Fruit fly (Drosophila melanogaster) whole organism, embryonic: ENCODE measurements around the gene CG32192.

Experiments
- Atf-2 ChIP-seq: fragments of 200-800 bp; sonication (Bioruptor generic); optimal IDR thresholded peaks from 2 replicates; lab custom pipeline; 2016; ENCODE audit warnings: missing biosample characterization, missing genetic modification characterization
- CG10147 ChIP-seq: fragments of 200-800 bp; sonication (Bioruptor generic); optimal IDR thresholded peaks from 2 replicates; lab custom pipeline; 2019; ENCODE audit warnings: missing biosample characterization, mild to moderate bottlenecking, missing genetic modification characterization, moderate library complexity
- CG17912 ChIP-seq: fragments of 200-800 bp; sonication (Bioruptor generic); optimal IDR thresholded peaks from 2 replicates; lab custom pipeline; 2018; ENCODE audit warnings: missing biosample characterization, mild to moderate bottlenecking, missing genetic modification characterization
- CG42726 ChIP-seq: fragments of 200-800 bp; sonication (Bioruptor generic); IDR thresholded peaks from 2 replicates; pipeline ENCODE4 v1.3.6; 2022; ENCODE audit warnings: missing biosample characterization, missing genetic modification characterization; ENCODE audit not compliant: partially characterized antibody
- CG6175 ChIP-seq: fragments of 200-800 bp; sonication (Bioruptor generic); IDR thresholded peaks from 3 replicates; pipeline ENCODE4 v1.3.6; 2022; ENCODE audit warnings: missing biosample characterization, missing genetic modification characterization
- D19A ChIP-seq: fragments of 200-800 bp; optimal IDR thresholded peaks from 3 replicates; lab custom pipeline; 2019; ENCODE audit warnings: missing biosample characterization, mild to moderate bottlenecking, missing genetic modification characterization, moderate library complexity
- Rx ChIP-seq: fragments of 200-800 bp; sonication (Bioruptor generic); IDR thresholded peaks from 2 replicates; pipeline ENCODE4 v1.3.6; 2022; ENCODE audit warnings: missing biosample characterization, missing genetic modification characterization
- az2 ChIP-seq: fragments of 200-800 bp; sonication (Bioruptor generic); optimal IDR thresholded peaks from 3 replicates; lab custom pipeline; 2016; ENCODE audit warnings: missing biosample characterization, missing genetic modification characterization
- chif ChIP-seq, 2 experiments: fragments of 200-800 bp; sonication (Bioruptor generic); optimal IDR thresholded peaks; 3 replicates each; lab custom pipeline; 2016; ENCODE audit warnings: missing biosample characterization in 2 of 2, missing genetic modification characterization in 2 of 2
- peb ChIP-seq: fragments of 200-800 bp; sonication (Bioruptor generic); IDR thresholded peaks from 2 replicates; pipeline ENCODE4 v1.3.6; 2022; ENCODE audit warnings: missing biosample characterization, missing genetic modification characterization
- zen ChIP-seq: fragments of 200-800 bp; sonication (Bioruptor generic); optimal IDR thresholded peaks from 3 replicates; lab custom pipeline; 2018; ENCODE audit warnings: missing biosample characterization, mild to moderate bottlenecking, missing genetic modification characterization, moderate library complexity

DNA sequence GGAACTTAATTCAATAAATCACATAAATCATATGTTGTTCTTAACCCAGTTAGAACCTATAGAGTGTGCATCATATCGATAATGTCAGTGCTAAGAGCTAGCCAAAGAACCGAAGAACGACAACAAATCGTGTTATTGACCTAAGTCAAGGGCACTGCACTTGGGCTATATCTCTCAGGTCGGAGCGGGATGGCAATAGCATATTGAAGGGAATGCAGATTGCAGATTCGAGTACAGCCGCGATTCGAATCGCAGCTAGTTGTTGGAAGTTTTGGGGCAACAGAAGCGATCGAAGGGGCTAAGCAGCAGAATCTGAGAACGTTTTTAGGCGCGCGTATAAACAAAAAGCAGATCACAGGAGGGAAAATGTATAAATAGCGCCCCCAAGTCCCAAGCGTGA, 3.1 kb upstream of the CG32192 start:
- TF ChIP-seq Rx (no peak), az2 (no peak), CG42726 (GFP tag; lab: Robert Waterston, UW) (no peak), Atf-2 (GFP tag; lab: Kevin White, UChicago) (no peak), CG6175 (GFP tag; lab: Robert Waterston, UW) (no peak), CG10147 (no peak), D19A (tag; lab: Kevin White, UChicago) (no peak), chif (GFP tag; optimal IDR thresholded peaks at IDR 0.05; lab: Kevin White, UChicago) (no peak), zen (no peak), CG17912 (GFP tag; lab: Kevin White, UChicago) (no peak), peb (GFP tag; lab: Robert Waterston, UW) (no peak)
